Fruit fly (Drosophila melanogaster) whole organism, wandering third instar larva: ENCODE results near the gene PMCA.
A peak's percentile ranks its signal among the peaks of the same experiment; 100 is the strongest.

Experiments
- CG32264 ChIP-seq: fragments of 200-800 bp; sonication (Bioruptor generic); optimal IDR thresholded peaks from 2 replicates; lab custom pipeline; 2016; ENCODE audit warnings: missing biosample characterization, missing genetic modification characterization
- CG9705 ChIP-seq: fragments of 200-800 bp; sonication (Bioruptor generic); optimal IDR thresholded peaks from 2 replicates; lab custom pipeline; 2018; ENCODE audit warnings: missing biosample characterization, mild to moderate bottlenecking, missing genetic modification characterization
- CrebA ChIP-seq: fragments of 200-800 bp; sonication (Bioruptor generic); optimal IDR thresholded peaks from 2 replicates; lab custom pipeline; 2016; ENCODE audit warnings: missing biosample characterization, mild to moderate bottlenecking, missing genetic modification characterization, borderline replicate concordance
- Dfd ChIP-seq: fragments of >200 bp; optimal IDR thresholded peaks from 2 replicates; lab custom pipeline; 2017; ENCODE audit warnings: missing biosample characterization, missing genetic modification characterization
- Dif ChIP-seq: fragments of 200-275, 200-300 bp; sonication (Bioruptor generic); optimal IDR thresholded peaks from 2 replicates; lab custom pipeline; 2018; ENCODE audit warnings: missing biosample characterization, missing genetic modification characterization; ENCODE audit not compliant: partially characterized antibody
- GATAd ChIP-seq: sonication (Bioruptor generic); optimal IDR thresholded peaks from 2 replicates; lab custom pipeline; 2016; ENCODE audit warnings: missing biosample characterization, missing genetic modification characterization
- Hnf4 ChIP-seq: fragments of 200-800 bp; sonication (Bioruptor generic); optimal IDR thresholded peaks from 2 replicates; lab custom pipeline; 2016; ENCODE audit warnings: missing biosample characterization, mild to moderate bottlenecking, missing genetic modification characterization
- Hr78 ChIP-seq: fragments of >200 bp; optimal IDR thresholded peaks from 2 replicates; lab custom pipeline; 2017; ENCODE audit warnings: missing biosample characterization, missing genetic modification characterization
- Hr83 ChIP-seq: fragments of 200-300 bp; sonication (Bioruptor generic); optimal IDR thresholded peaks from 2 replicates; lab custom pipeline; 2016; ENCODE audit warnings: missing biosample characterization, mild to moderate bottlenecking, missing genetic modification characterization, moderate library complexity; ENCODE audit not compliant: poor library complexity, severe bottlenecking
- Jra ChIP-seq: sonication (Bioruptor generic); optimal IDR thresholded peaks from 2 replicates; lab custom pipeline; 2016; ENCODE audit warnings: missing biosample characterization, missing genetic modification characterization
- Mio ChIP-seq: sonication (Bioruptor generic); optimal IDR thresholded peaks from 2 replicates; lab custom pipeline; 2016; ENCODE audit warnings: missing biosample characterization, missing genetic modification characterization
- Myc ChIP-seq: fragments of >200 bp; optimal IDR thresholded peaks from 2 replicates; lab custom pipeline; 2017
- N ChIP-seq: fragments of >200 bp; optimal IDR thresholded peaks from 2 replicates; lab custom pipeline; 2018; ENCODE audit warnings: missing biosample characterization, missing external identifiers, missing genetic modification characterization
- OdsH ChIP-seq: fragments of 200-800 bp; sonication (Bioruptor generic); optimal IDR thresholded peaks from 2 replicates; lab custom pipeline; 2016; ENCODE audit warnings: missing biosample characterization, mild to moderate bottlenecking, missing genetic modification characterization
- Sp1 ChIP-seq: fragments of 200-800 bp; sonication (Bioruptor generic); optimal IDR thresholded peaks from 3 replicates; lab custom pipeline; 2019; ENCODE audit warnings: missing biosample characterization, mild to moderate bottlenecking, missing genetic modification characterization, moderate library complexity
- Vsx2 ChIP-seq: fragments of 200-300, 225-300 bp; sonication (Bioruptor generic); optimal IDR thresholded peaks from 2 replicates; lab custom pipeline; 2018; ENCODE audit warnings: missing biosample characterization, missing genetic modification characterization; ENCODE audit not compliant: partially characterized antibody
- brk ChIP-seq: fragments of 200-800 bp; sonication (Bioruptor generic); optimal IDR thresholded peaks from 2 replicates; lab custom pipeline; 2016; ENCODE audit warnings: missing biosample characterization, mild to moderate bottlenecking, missing genetic modification characterization
- dl ChIP-seq, 2 experiments: fragments of 175-275, 200-275 bp in 1 of 2; fragments of 200-275 bp in 1 of 2; sonication (Bioruptor generic); optimal IDR thresholded peaks; lab custom pipeline; 2018; ENCODE audit warnings: mild to moderate bottlenecking in 2 of 2, missing biosample characterization in 2 of 2, missing genetic modification characterization in 2 of 2, moderate library complexity in 2 of 2; ENCODE audit not compliant: partially characterized antibody in 2 of 2, insufficient read depth in 1 of 2
- dsf ChIP-seq: sonication (Bioruptor generic); optimal IDR thresholded peaks from 2 replicates; lab custom pipeline; 2016; ENCODE audit warnings: missing biosample characterization, missing genetic modification characterization, borderline replicate concordance
- ey ChIP-seq: fragments of 200-800 bp; sonication (Bioruptor generic); optimal IDR thresholded peaks from 2 replicates; lab custom pipeline; 2016; ENCODE audit warnings: missing biosample characterization, missing genetic modification characterization
- foxo ChIP-seq, 2 experiments: fragments of 200-800 bp; sonication (Bioruptor generic); optimal IDR thresholded peaks; 2 replicates in 1 of 2; 3 replicates in 1 of 2; lab custom pipeline; 2016 to 2017; ENCODE audit warnings: missing biosample characterization in 2 of 2, missing genetic modification characterization in 2 of 2
- fru ChIP-seq: fragments of 200-800 bp; sonication (Bioruptor generic); optimal IDR thresholded peaks from 3 replicates; lab custom pipeline; 2016; ENCODE audit warnings: missing biosample characterization, mild to moderate bottlenecking, missing genetic modification characterization
- jim ChIP-seq: fragments of 175-275, 200-325 bp; sonication (Bioruptor generic); optimal IDR thresholded peaks from 2 replicates; lab custom pipeline; 2016; ENCODE audit warnings: missing biosample characterization, mild to moderate bottlenecking, missing genetic modification characterization
- lola ChIP-seq: fragments of >200 bp; optimal IDR thresholded peaks from 2 replicates; lab custom pipeline; 2017; ENCODE audit warnings: missing biosample characterization, missing genetic modification characterization
- rgr ChIP-seq: fragments of 200-800 bp; sonication (Bioruptor generic); optimal IDR thresholded peaks from 3 replicates; lab custom pipeline; 2016; ENCODE audit warnings: missing biosample characterization, mild to moderate bottlenecking, missing genetic modification characterization
- sage ChIP-seq: fragments of 200-800 bp; sonication (Bioruptor generic); optimal IDR thresholded peaks from 2 replicates; lab custom pipeline; 2016; ENCODE audit warnings: missing biosample characterization, mild to moderate bottlenecking, missing genetic modification characterization
- sv ChIP-seq: fragments of 200-800 bp; sonication (Bioruptor generic); optimal IDR thresholded peaks from 3 replicates; lab custom pipeline; 2016; ENCODE audit warnings: missing biosample characterization, missing genetic modification characterization
- tai ChIP-seq: sonication (Bioruptor generic); optimal IDR thresholded peaks from 2 replicates; lab custom pipeline; 2016; ENCODE audit warnings: missing biosample characterization, missing genetic modification characterization
- usp ChIP-seq: fragments of >200 bp; optimal IDR thresholded peaks from 2 replicates; lab custom pipeline; 2017; ENCODE audit warnings: missing biosample characterization, missing genetic modification characterization
- woc ChIP-seq: sonication (Bioruptor generic); optimal IDR thresholded peaks from 2 replicates; lab custom pipeline; 2016; ENCODE audit warnings: missing biosample characterization, mild to moderate bottlenecking, missing genetic modification characterization

The PMCA gene

dm6 chr4:385227-385795 is 26.6 kb upstream of the PMCA start:
- no peak for TF ChIP-seq dsf (GFP tag; lab: Kevin White, UChicago)
- TF ChIP-seq Dif (GFP tag; lab: Kevin White, UChicago): no peak

- TF ChIP-seq fru (GFP tag; lab: Kevin White, UChicago): no peak
- no peak for TF ChIP-seq jim (GFP tag; lab: Kevin White, UChicago)
Observed at dm6 chr4:384546-384945, 25.8 kb upstream of the PMCA start.

- TF ChIP-seq ey (no peak), dl (GFP tag; optimal IDR thresholded peaks at IDR 0.05; lab: Kevin White, UChicago; ENCODE audit: insufficient read depth in 1 of 2, partially characterized antibody in 2 of 2) (no peak), Vsx2 (GFP tag; lab: Kevin White, UChicago) (peak; percentile 66)
Observed at dm6 chr4:380462-380861, 21.7 kb upstream of the PMCA start.

- TF ChIP-seq dsf (GFP tag; lab: Kevin White, UChicago) (no peak), CG32264 (no peak), Dfd (peak; percentile 87)
Observed at dm6 chr4:379142-379541, 20.4 kb upstream of the PMCA start.

dm6 chr4:359759-360290 is 1.1 kb upstream of the PMCA start, which contains the start of gene Hcf:
Gene Hcf (plus strand): TSS chr4:359938.
- TF ChIP-seq Hr83 (GFP tag; lab: Kevin White, UChicago): peak; percentile 13
- peak; percentile 60 for TF ChIP-seq woc (GFP tag; lab: Kevin White, UChicago)
- TF ChIP-seq Mio: no peak
- TF ChIP-seq Vsx2 (GFP tag; lab: Kevin White, UChicago): peak; percentile 42
- TF ChIP-seq sage (GFP tag; lab: Kevin White, UChicago): peak; percentile 45
- TF ChIP-seq Jra (GFP tag; lab: Kevin White, UChicago): no peak
- no peak for TF ChIP-seq Myc
- TF ChIP-seq sv (GFP tag; lab: Kevin White, UChicago): no peak
- peak; percentile 54 for TF ChIP-seq Hr78
- peak; percentile 55 for TF ChIP-seq brk (GFP tag; lab: Kevin White, UChicago)
- TF ChIP-seq usp: no peak
- no peak for TF ChIP-seq rgr (GFP tag; lab: Kevin White, UChicago)
- TF ChIP-seq lola (GFP tag; lab: Kevin White, UChicago): peak; percentile 49
- peak; percentile 17 for TF ChIP-seq Hnf4 (GFP tag; lab: Kevin White, UChicago)
- TF ChIP-seq CrebA (GFP tag; lab: Kevin White, UChicago): peak; percentile 31
- TF ChIP-seq N: peak; percentile 93
- TF ChIP-seq, all 38 proteins: peak for 10

- no peak for TF ChIP-seq sv (GFP tag; lab: Kevin White, UChicago)
- no peak for TF ChIP-seq Dif (GFP tag; lab: Kevin White, UChicago)
- no peak for TF ChIP-seq rgr (GFP tag; lab: Kevin White, UChicago)
- TF ChIP-seq GATAd (GFP tag; lab: Kevin White, UChicago): no peak
- TF ChIP-seq brk (GFP tag; lab: Kevin White, UChicago): no peak
- no peak for TF ChIP-seq N
- no peak for TF ChIP-seq OdsH (GFP tag; lab: Kevin White, UChicago)
- TF ChIP-seq, all 38 proteins: peak for 0
Observed at dm6 chr4:358930-359268, 182 bp upstream of the PMCA start.

dm6 chr4:336021-336420 is 22.7 kb downstream of the PMCA start:
- TF ChIP-seq foxo (GFP tag; optimal IDR thresholded peaks at IDR 0.05; lab: Kevin White, UChicago) (no peak), Mio (no peak), brk (GFP tag; lab: Kevin White, UChicago) (no peak), sv (GFP tag; lab: Kevin White, UChicago) (no peak), Sp1 (GFP tag; lab: Kevin White, UChicago) (no peak), Vsx2 (GFP tag; lab: Kevin White, UChicago) (no peak), CG32264 (no peak), CrebA (GFP tag; lab: Kevin White, UChicago) (no peak), CG9705 (no peak), GATAd (GFP tag; lab: Kevin White, UChicago) (no peak), tai (GFP tag; lab: Kevin White, UChicago) (no peak)
